Fruit fly (Drosophila melanogaster) whole organism, embryonic: Measurements from ENCODE around the gene CG5196.

ENCODE experiments used
- CG10274 ChIP-seq: fragments of 200-800 bp; sonication (Bioruptor generic); optimal IDR thresholded peaks from 3 replicates; lab custom pipeline; 2017; ENCODE audit warnings: missing biosample characterization, mild to moderate bottlenecking, missing genetic modification characterization
- CG10543 ChIP-seq: fragments of 200-800 bp; sonication (Bioruptor generic); optimal IDR thresholded peaks from 3 replicates; lab custom pipeline; 2017; ENCODE audit warnings: missing biosample characterization, mild to moderate bottlenecking, missing genetic modification characterization, moderate library complexity
- CG13296 ChIP-seq: fragments of 200-800 bp; sonication (Bioruptor generic); optimal IDR thresholded peaks from 3 replicates; lab custom pipeline; 2018; ENCODE audit warnings: missing biosample characterization, mild to moderate bottlenecking, missing genetic modification characterization
- CG14014 ChIP-seq: fragments of 200-800 bp; sonication (Bioruptor generic); IDR thresholded peaks from 2 replicates; pipeline ENCODE4 v1.3.6; 2022; ENCODE audit warnings: missing biosample characterization, missing genetic modification characterization
- CG14667 ChIP-seq: fragments of 200-800 bp; sonication (Bioruptor generic); IDR thresholded peaks from 2 replicates; pipeline ENCODE4 v1.3.6; 2022; ENCODE audit warnings: missing biosample characterization, missing genetic modification characterization
- CG14710 ChIP-seq: fragments of 200-800 bp; sonication (Bioruptor generic); optimal IDR thresholded peaks from 3 replicates; lab custom pipeline; 2019; ENCODE audit warnings: missing biosample characterization, mild to moderate bottlenecking, missing genetic modification characterization, moderate library complexity
- CG14965 ChIP-seq: fragments of 200-800 bp; sonication (Bioruptor generic); optimal IDR thresholded peaks from 2 replicates; lab custom pipeline; 2016; ENCODE audit warnings: missing biosample characterization, missing genetic modification characterization, borderline replicate concordance
- CG16863 ChIP-seq: fragments of 200-800 bp; sonication (Bioruptor generic); optimal IDR thresholded peaks from 3 replicates; lab custom pipeline; 2016; ENCODE audit warnings: missing biosample characterization, missing genetic modification characterization
- CG34422 ChIP-seq: fragments of 200-800 bp; sonication (Bioruptor generic); IDR thresholded peaks from 3 replicates; pipeline ENCODE4 v1.3.6; 2022; ENCODE audit warnings: missing biosample characterization, missing genetic modification characterization
- CG3847 ChIP-seq: fragments of 200-800 bp; sonication (Bioruptor generic); IDR thresholded peaks from 2 replicates; pipeline ENCODE4 v1.3.6; 2022; ENCODE audit warnings: missing biosample characterization, missing genetic modification characterization
- CG6689 ChIP-seq: fragments of 200-800 bp; sonication (Bioruptor generic); IDR thresholded peaks from 2 replicates; pipeline ENCODE4 v1.3.6; 2022; ENCODE audit warnings: missing biosample characterization, missing genetic modification characterization
- CG6791 ChIP-seq: fragments of 200-800 bp; sonication (Bioruptor generic); IDR thresholded peaks from 3 replicates; pipeline ENCODE4 v1.3.6; 2022; ENCODE audit warnings: missing biosample characterization, missing genetic modification characterization; ENCODE audit not compliant: partially characterized antibody
- CG9437 ChIP-seq: fragments of 200-800 bp; sonication (Bioruptor generic); optimal IDR thresholded peaks from 2 replicates; lab custom pipeline; 2018; ENCODE audit warnings: missing biosample characterization, mild to moderate bottlenecking, missing genetic modification characterization
- CG9932 ChIP-seq: fragments of 200-800 bp; sonication (Bioruptor generic); IDR thresholded peaks from 2 replicates; pipeline ENCODE4 v1.3.6; 2022; ENCODE audit warnings: missing biosample characterization, missing genetic modification characterization
- CoRest ChIP-seq: fragments of 200-800 bp; sonication (Bioruptor generic); optimal IDR thresholded peaks from 3 replicates; lab custom pipeline; 2018; ENCODE audit warnings: missing biosample characterization, mild to moderate bottlenecking, missing genetic modification characterization, moderate library complexity
- Elba2 ChIP-seq: fragments of 200-800 bp; sonication (Bioruptor generic); optimal IDR thresholded peaks from 3 replicates; lab custom pipeline; 2016; ENCODE audit warnings: missing biosample characterization, missing genetic modification characterization
- Fer1 ChIP-seq: fragments of 200-800 bp; sonication (Bioruptor generic); optimal IDR thresholded peaks from 2 replicates; lab custom pipeline; 2017; ENCODE audit warnings: missing biosample characterization, mild to moderate bottlenecking, missing genetic modification characterization
- Gsc ChIP-seq: fragments of 200-800 bp; sonication (Bioruptor generic); IDR thresholded peaks from 2 replicates; pipeline ENCODE4 v1.3.6; 2022; ENCODE audit warnings: missing biosample characterization, missing genetic modification characterization
- H15 ChIP-seq: fragments of 200-800 bp; sonication (Bioruptor generic); IDR thresholded peaks from 3 replicates; pipeline ENCODE4 v1.3.6; 2022; ENCODE audit warnings: missing biosample characterization, missing genetic modification characterization
- HmgZ ChIP-seq: fragments of 200-800 bp; sonication (Bioruptor generic); optimal IDR thresholded peaks from 2 replicates; lab custom pipeline; 2018; ENCODE audit warnings: missing biosample characterization, mild to moderate bottlenecking, missing genetic modification characterization
- Hr3 ChIP-seq: fragments of 200-800 bp; sonication (Bioruptor generic); optimal IDR thresholded peaks from 3 replicates; lab custom pipeline; 2016; ENCODE audit warnings: missing biosample characterization, missing genetic modification characterization
- Lhr ChIP-seq: fragments of 200-800 bp; sonication (Bioruptor generic); optimal IDR thresholded peaks from 3 replicates; lab custom pipeline; 2017; ENCODE audit warnings: mild to moderate bottlenecking, missing biosample characterization, missing genetic modification reagents, missing genetic modification characterization
- Myb ChIP-seq: fragments of 200-800 bp; sonication (Bioruptor generic); optimal IDR thresholded peaks from 2 replicates; lab custom pipeline; 2016; ENCODE audit warnings: missing biosample characterization, missing genetic modification characterization
- Nf-YC ChIP-seq: fragments of 200-800 bp; optimal IDR thresholded peaks from 3 replicates; lab custom pipeline; 2019; ENCODE audit warnings: missing biosample characterization, mild to moderate bottlenecking, missing genetic modification characterization, moderate library complexity
- Oaz ChIP-seq: fragments of 200-800 bp; sonication (Bioruptor generic); IDR thresholded peaks from 2 replicates; pipeline ENCODE4 v1.3.6; 2022; ENCODE audit warnings: missing biosample characterization, missing genetic modification characterization
- Usf ChIP-seq: fragments of 200-800 bp; sonication (Bioruptor generic); optimal IDR thresholded peaks from 2 replicates; lab custom pipeline; 2017; ENCODE audit warnings: missing genotype, missing biosample characterization, missing genetic modification characterization
- Xrp1 ChIP-seq: fragments of 200-800 bp; sonication (Bioruptor generic); IDR thresholded peaks from 2 replicates; pipeline ENCODE4 v1.3.6; 2022; ENCODE audit warnings: missing biosample characterization, missing genetic modification characterization
- abd-A ChIP-seq: fragments of 200-800 bp; sonication (Bioruptor generic); optimal IDR thresholded peaks from 3 replicates; lab custom pipeline; 2019; ENCODE audit warnings: missing biosample characterization, mild to moderate bottlenecking, missing genetic modification characterization, moderate library complexity
- az2 ChIP-seq: fragments of 200-800 bp; sonication (Bioruptor generic); optimal IDR thresholded peaks from 3 replicates; lab custom pipeline; 2016; ENCODE audit warnings: missing biosample characterization, missing genetic modification characterization
- br ChIP-seq: fragments of >200 bp; optimal IDR thresholded peaks from 2 replicates; lab custom pipeline; 2017
- corto ChIP-seq: fragments of 200-800 bp; sonication (Bioruptor generic); optimal IDR thresholded peaks from 2 replicates; lab custom pipeline; 2016; ENCODE audit warnings: missing biosample characterization, mild to moderate bottlenecking, missing genetic modification characterization, moderate library complexity
- eve ChIP-seq, 2 experiments: fragments of >200 bp; optimal IDR thresholded peaks; 2 replicates each; lab custom pipeline; 2017; ENCODE audit warnings: missing biosample characterization in 2 of 2, missing genetic modification characterization in 2 of 2
- fu2 ChIP-seq: fragments of 200-800 bp; sonication (Bioruptor generic); optimal IDR thresholded peaks from 2 replicates; lab custom pipeline; 2016; ENCODE audit warnings: missing biosample characterization, missing genetic modification characterization
- gem ChIP-seq: fragments of 200-800 bp; sonication (Bioruptor generic); optimal IDR thresholded peaks from 2 replicates; lab custom pipeline; 2019; ENCODE audit warnings: missing biosample characterization, mild to moderate bottlenecking, missing genetic modification characterization, moderate library complexity
- hb ChIP-seq: fragments of 200-800 bp; sonication (Bioruptor generic); IDR thresholded peaks from 3 replicates; pipeline ENCODE4 v1.3.6; 2022; ENCODE audit warnings: missing biosample characterization, missing genetic modification characterization; ENCODE audit not compliant: partially characterized antibody
- hbn ChIP-seq: fragments of 200-800 bp; sonication (Bioruptor generic); IDR thresholded peaks from 2 replicates; pipeline ENCODE4 v1.3.6; 2022; ENCODE audit warnings: missing biosample characterization, missing genetic modification characterization; ENCODE audit not compliant: partially characterized antibody
- her ChIP-seq: fragments of 200-800 bp; sonication (Bioruptor generic); optimal IDR thresholded peaks from 2 replicates; lab custom pipeline; 2016; ENCODE audit warnings: missing biosample characterization, missing genetic modification characterization
- ind ChIP-seq: fragments of 200-800 bp; sonication (Bioruptor generic); optimal IDR thresholded peaks from 3 replicates; lab custom pipeline; 2016; ENCODE audit warnings: missing biosample characterization, missing genetic modification characterization
- kay ChIP-seq: fragments of 200-800 bp; sonication (Bioruptor generic); optimal IDR thresholded peaks from 2 replicates; lab custom pipeline; 2016; ENCODE audit warnings: missing biosample characterization, missing genetic modification characterization
- lilli ChIP-seq: fragments of 200-800 bp; sonication (Bioruptor generic); optimal IDR thresholded peaks from 3 replicates; lab custom pipeline; 2016; ENCODE audit warnings: missing biosample characterization, missing genetic modification characterization
- lola ChIP-seq, 3 experiments: fragments of >200 bp in 2 of 3; fragments of 200-800 bp in 1 of 3; sonication (Bioruptor generic) in 1 of 3; optimal IDR thresholded peaks; 2 replicates each; lab custom pipeline; 2017 to 2019; ENCODE audit warnings: missing biosample characterization in 3 of 3, missing genetic modification characterization in 3 of 3, mild to moderate bottlenecking in 1 of 3, moderate library complexity in 1 of 3
- mld ChIP-seq: fragments of 200-800 bp; sonication (Bioruptor generic); IDR thresholded peaks from 3 replicates; pipeline ENCODE4 v1.3.6; 2022; ENCODE audit warnings: missing biosample characterization, missing genetic modification characterization; ENCODE audit not compliant: partially characterized antibody
- nerfin-1 ChIP-seq: fragments of 200-800 bp; sonication (Bioruptor generic); optimal IDR thresholded peaks from 3 replicates; lab custom pipeline; 2019; ENCODE audit warnings: missing biosample characterization, mild to moderate bottlenecking, missing genetic modification characterization, moderate library complexity
- pfk ChIP-seq: fragments of 200-800 bp; sonication (Bioruptor generic); optimal IDR thresholded peaks from 2 replicates; lab custom pipeline; 2018; ENCODE audit warnings: missing biosample characterization, mild to moderate bottlenecking, missing genetic modification characterization, moderate library complexity
- pita ChIP-seq: fragments of 200-800 bp; sonication (Bioruptor generic); optimal IDR thresholded peaks from 2 replicates; lab custom pipeline; 2017; ENCODE audit warnings: missing biosample characterization, mild to moderate bottlenecking, missing genetic modification characterization
- psq ChIP-seq: fragments of 200-800 bp; sonication (Bioruptor generic); optimal IDR thresholded peaks from 2 replicates; lab custom pipeline; 2017; ENCODE audit warnings: missing biosample characterization, missing genetic modification characterization
- stc ChIP-seq: fragments of 200-800 bp; sonication (Bioruptor generic); IDR thresholded peaks from 2 replicates; pipeline ENCODE4 v1.3.6; 2022; ENCODE audit warnings: missing biosample characterization, missing genetic modification characterization
- tup ChIP-seq: fragments of 200-800 bp; sonication (Bioruptor generic); optimal IDR thresholded peaks from 2 replicates; lab custom pipeline; 2016; ENCODE audit warnings: missing biosample characterization, mild to moderate bottlenecking, missing genetic modification characterization, moderate library complexity
- twi ChIP-seq: fragments of 200-800 bp; optimal IDR thresholded peaks from 2 replicates; lab custom pipeline; 2019; ENCODE audit warnings: missing biosample characterization, mild to moderate bottlenecking, missing genetic modification characterization, moderate library complexity
- wek ChIP-seq: fragments of 200-800 bp; sonication (Bioruptor generic); optimal IDR thresholded peaks from 3 replicates; lab custom pipeline; 2018; ENCODE audit warnings: missing biosample characterization, mild to moderate bottlenecking, missing genetic modification characterization, moderate library complexity
- zen ChIP-seq: fragments of 200-800 bp; sonication (Bioruptor generic); optimal IDR thresholded peaks from 3 replicates; lab custom pipeline; 2018; ENCODE audit warnings: missing biosample characterization, mild to moderate bottlenecking, missing genetic modification characterization, moderate library complexity

CG5196 gene

DNA sequence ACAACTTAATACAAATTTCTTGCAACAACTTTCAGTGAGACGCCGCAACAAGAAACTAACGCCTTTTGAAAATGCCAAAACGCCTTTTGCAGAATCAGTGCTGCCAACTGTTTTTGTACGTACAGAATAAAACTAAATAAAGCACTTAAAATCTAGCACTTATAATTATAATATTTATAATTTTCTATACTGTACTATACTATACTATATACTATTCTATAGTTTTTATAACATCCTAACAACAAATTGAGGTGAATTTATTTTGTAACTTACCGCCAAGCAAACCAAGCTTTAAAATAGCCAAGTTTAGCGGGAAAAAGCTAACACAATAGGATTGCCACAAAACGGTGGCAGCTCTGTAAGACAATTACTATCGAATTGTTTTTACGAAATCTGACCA lies 25.6 kb downstream of the CG5196 start, which contains the start of the genes Aos1 and Srlp (continued):
- TF ChIP-seq her = no peak
- TF ChIP-seq CG9437 (GFP tag; lab: Kevin White, UChicago) = peak; percentile 51
- TF ChIP-seq fu2 (GFP tag; lab: Kevin White, UChicago) = no peak
- no peak for TF ChIP-seq wek (GFP tag; lab: Kevin White, UChicago)
- TF ChIP-seq hb (GFP tag; lab: Robert Waterston, UW) = no peak
- TF ChIP-seq eve (GFP tag; optimal IDR thresholded peaks at IDR 0.05; lab: Kevin White, UChicago) = no peak
- peak; percentile 69 for TF ChIP-seq CG9932 (GFP tag; lab: Robert Waterston, UW)
- peak; percentile 41 for TF ChIP-seq CG10543 (GFP tag; lab: Kevin White, UChicago)
- no peak for TF ChIP-seq abd-A (tag; lab: Kevin White, UChicago)
- no peak for TF ChIP-seq CG6689 (GFP tag; lab: Robert Waterston, UW)
- no peak for TF ChIP-seq CG14965 (GFP tag; lab: Kevin White, UChicago)
- TF ChIP-seq CG14710 (tag; lab: Kevin White, UChicago) = peak; percentile 86
- no peak for TF ChIP-seq H15 (GFP tag; lab: Robert Waterston, UW)
- no peak for TF ChIP-seq CG10274 (GFP tag; lab: Kevin White, UChicago)
- peak; percentile 46 for TF ChIP-seq az2 (GFP tag; lab: Kevin White, UChicago)
- TF ChIP-seq Hr3 (GFP tag; lab: Kevin White, UChicago) = peak; percentile 66
- TF ChIP-seq ind = peak; percentile 56
- TF ChIP-seq lola (GFP tag; optimal IDR thresholded peaks at IDR 0.05; lab: Kevin White, UChicago) = peak in 1 of 3 experiments; percentile 56
- TF ChIP-seq Nf-YC (tag; lab: Kevin White, UChicago) = peak; percentile 69
- peak; percentile 83 for TF ChIP-seq CoRest (tag; lab: Kevin White, UChicago)
- peak; percentile 51 for TF ChIP-seq HmgZ (tag; lab: Kevin White, UChicago)
- no peak for TF ChIP-seq CG6791 (GFP tag; lab: Robert Waterston, UW)
- TF ChIP-seq CG34422 = no peak
- peak; percentile 46 for TF ChIP-seq twi
- TF ChIP-seq zen (tag; lab: Kevin White, UChicago) = peak; percentile 63
- peak; percentile 39 for TF ChIP-seq Lhr (GFP tag; lab: Kevin White, UChicago)
- TF ChIP-seq lilli (GFP tag; lab: Kevin White, UChicago) = peak; percentile 8
- no peak for TF ChIP-seq CG14014 (GFP tag; lab: Robert Waterston, UW)
- no peak; the same call in 1 of the 2 replicates for TF ChIP-seq hbn (GFP tag; lab: Robert Waterston, UW)
- TF ChIP-seq br = no peak
- TF ChIP-seq Oaz (GFP tag; lab: Robert Waterston, UW) = no peak
- peak; percentile 55; the same call in 1 of the 2 replicates for TF ChIP-seq CG3847
- no peak for TF ChIP-seq pfk
- no peak for TF ChIP-seq Myb (GFP tag; lab: Kevin White, UChicago)
- TF ChIP-seq Elba2 (GFP tag; lab: Kevin White, UChicago) = peak; percentile 37
- peak; percentile 9 for TF ChIP-seq Usf (GFP tag; lab: Kevin White, UChicago)
- TF ChIP-seq gem (tag; lab: Kevin White, UChicago) = no peak
- no peak for TF ChIP-seq CG16863 (GFP tag; lab: Kevin White, UChicago)
- no peak for TF ChIP-seq corto
- TF ChIP-seq CG13296 (GFP tag; lab: Kevin White, UChicago) = peak; percentile 54
- TF ChIP-seq psq = no peak
- TF ChIP-seq CG14667 = 0 out of 2 replicates have a peak, but pooled peaks have one; percentile 20
- no peak for TF ChIP-seq tup (GFP tag; lab: Kevin White, UChicago)
- no peak for TF ChIP-seq mld (GFP tag; lab: Robert Waterston, UW)
- TF ChIP-seq stc (GFP tag; lab: Robert Waterston, UW) = no peak
- TF ChIP-seq nerfin-1 (tag; lab: Kevin White, UChicago) = peak; percentile 59
- TF ChIP-seq kay (GFP tag; lab: Kevin White, UChicago) = no peak
- TF ChIP-seq pita (GFP tag; lab: Kevin White, UChicago) = no peak
- TF ChIP-seq Fer1 = peak; percentile 65
- TF ChIP-seq Xrp1 (GFP tag; lab: Robert Waterston, UW) = peak; percentile 31; the same call in 1 of the 2 replicates
- no peak for TF ChIP-seq Gsc (GFP tag; lab: Robert Waterston, UW)
